Worm (Caenorhabditis elegans) whole organism, L1 larva: Measurements from ENCODE around the gene F43C11.8.
A peak's percentile ranks its signal among the peaks of the same experiment; 100 is the strongest.

Source experiments
- C34B4.2 ChIP-seq: sonication (generic microtip); optimal IDR thresholded peaks from 2 replicates; lab custom pipeline; 2017; ENCODE audit warnings: mild to moderate bottlenecking, missing genetic modification characterization, missing compliant biosample characterization
- aly-2 ChIP-seq: fragments of 150-350 bp; optimal IDR thresholded peaks from 2 replicates; lab custom pipeline; 2014; ENCODE audit warnings: missing biosample characterization, missing genetic modification characterization
- ceh-63 ChIP-seq: fragments of 200-800 bp; sonication (Bioruptor generic); optimal IDR thresholded peaks from 2 replicates; lab custom pipeline; 2018; ENCODE audit warnings: mild to moderate bottlenecking, missing genetic modification characterization, missing compliant biosample characterization
- ceh-8 ChIP-seq: fragments of 200-800 bp; sonication (Bioruptor generic); optimal IDR thresholded peaks from 2 replicates; lab custom pipeline; 2018; ENCODE audit warnings: mild to moderate bottlenecking, missing genetic modification characterization, moderate library complexity, missing compliant biosample characterization
- ceh-82 ChIP-seq, 3 experiments: fragments of 150-350 bp in 1 of 3; sonication (generic microtip) in 2 of 3; optimal IDR thresholded peaks; 2 replicates each; lab custom pipeline; 2014 to 2017; ENCODE audit warnings: missing biosample characterization in 3 of 3, missing genetic modification characterization in 3 of 3
- ceh-88 ChIP-seq: fragments of 200-800 bp; sonication (Bioruptor generic); IDR thresholded peaks from 2 replicates; pipeline ENCODE4 v1.3.6; 2022; ENCODE audit warnings: missing genetic modification characterization, missing compliant biosample characterization
- efl-1 ChIP-seq, 4 experiments: fragments of 150-350 bp; optimal IDR thresholded peaks in 3 of 4; peaks in 1 of 4; 1 replicate in 1 of 4; 2 replicates in 3 of 4; lab custom pipeline; 2014; ENCODE audit warnings: missing biosample characterization in 2 of 4, missing genetic modification characterization in 2 of 4, missing genetic modification reagents in 2 of 4
- efl-3 ChIP-seq: fragments of 200-800 bp; sonication (Bioruptor generic); optimal IDR thresholded peaks from 2 replicates; lab custom pipeline; 2018; ENCODE audit warnings: mild to moderate bottlenecking, missing genetic modification characterization, missing compliant biosample characterization
- egl-13 ChIP-seq: sonication (generic microtip); optimal IDR thresholded peaks from 2 replicates; lab custom pipeline; 2016; ENCODE audit warnings: missing genotype, missing genetic modification reagents, missing genetic modification characterization, missing compliant biosample characterization
- egl-27 ChIP-seq, 2 experiments: fragments of 150-350 bp in 1 of 2; sonication (generic microtip); optimal IDR thresholded peaks; 3 replicates each; lab custom pipeline; 2017 to 2018; ENCODE audit warnings: missing biosample characterization in 2 of 2, missing genetic modification characterization in 2 of 2, missing genetic modification reagents in 2 of 2
- elt-2 ChIP-seq: sonication (generic microtip); optimal IDR thresholded peaks from 2 replicates; lab custom pipeline; 2016; ENCODE audit warnings: missing genetic modification characterization, mild to moderate bottlenecking, inconsistent platforms, missing compliant biosample characterization, missing genetic modification reagents
- elt-3 ChIP-seq, 6 experiments: fragments of 150-350 bp in 1 of 6; sonication (generic microtip); optimal IDR thresholded peaks; 2 replicates each; lab custom pipeline; 2017 to 2018; ENCODE audit warnings: missing biosample characterization in 6 of 6, missing genetic modification characterization in 6 of 6, inconsistent platforms in 1 of 6
- hlh-17 ChIP-seq: fragments of 200-800 bp; sonication (Bioruptor generic); optimal IDR thresholded peaks from 2 replicates; lab custom pipeline; 2018; ENCODE audit warnings: missing genetic modification characterization, mild to moderate bottlenecking, missing compliant biosample characterization, moderate library complexity, borderline replicate concordance
- hlh-4 ChIP-seq: sonication (generic microtip); optimal IDR thresholded peaks from 2 replicates; lab custom pipeline; 2016; ENCODE audit warnings: mild to moderate bottlenecking, missing genetic modification characterization, missing compliant biosample characterization
- hpl-2 ChIP-seq: fragments of 150-350 bp; optimal IDR thresholded peaks from 2 replicates; lab custom pipeline; 2014; ENCODE audit warnings: missing biosample characterization, missing genetic modification reagents, missing genetic modification characterization
- isw-1 ChIP-seq: fragments of 200-800 bp; sonication (Bioruptor generic); IDR thresholded peaks from 2 replicates; pipeline ENCODE4 v1.3.6; 2022; ENCODE audit warnings: missing genetic modification characterization, missing compliant biosample characterization
- jun-1 ChIP-seq: fragments of 150-350 bp; optimal IDR thresholded peaks from 2 replicates; lab custom pipeline; 2014; ENCODE audit warnings: missing biosample characterization, missing genetic modification reagents, missing genetic modification characterization
- lin-14 ChIP-seq: fragments of 200-800 bp; sonication (Bioruptor generic); optimal IDR thresholded peaks from 2 replicates; lab custom pipeline; 2018; ENCODE audit warnings: mild to moderate bottlenecking, missing genetic modification characterization, moderate library complexity, missing compliant biosample characterization
- lin-15B ChIP-seq: fragments of 150-350 bp; sonication (generic microtip); optimal IDR thresholded peaks from 3 replicates; lab custom pipeline; 2014; ENCODE audit warnings: missing biosample characterization, missing genetic modification characterization
- lin-35 ChIP-seq, 2 experiments: fragments of 150-350 bp; optimal IDR thresholded peaks; 2 replicates each; lab custom pipeline; 2014; ENCODE audit warnings: missing biosample characterization in 2 of 2, missing genetic modification characterization in 2 of 2, missing genetic modification reagents in 2 of 2
- lin-39 ChIP-seq: fragments of 150-350 bp; optimal IDR thresholded peaks from 2 replicates; lab custom pipeline; 2014; ENCODE audit warnings: missing biosample characterization, missing genetic modification reagents, missing genetic modification characterization
- lsy-2 ChIP-seq, 2 experiments: fragments of 150-350 bp; optimal IDR thresholded peaks; 2 replicates each; lab custom pipeline; 2014; ENCODE audit warnings: missing biosample characterization in 2 of 2, missing genetic modification characterization in 2 of 2
- mdl-1 ChIP-seq, 2 experiments: fragments of 150-350 bp; optimal IDR thresholded peaks; 2 replicates each; lab custom pipeline; 2014 to 2017; ENCODE audit warnings: missing biosample characterization in 2 of 2, missing genetic modification characterization in 2 of 2, inconsistent platforms in 1 of 2
- nhr-11 ChIP-seq: fragments of 150-350 bp; optimal IDR thresholded peaks from 2 replicates; lab custom pipeline; 2014; ENCODE audit warnings: missing biosample characterization, missing genetic modification characterization
- nhr-19 ChIP-seq: fragments of 200-800 bp; sonication (Bioruptor generic); conservative IDR thresholded peaks from 2 replicates; pipeline ENCODE4 v1.3.6; 2022; ENCODE audit warnings: missing genetic modification characterization, missing compliant biosample characterization
- nhr-20 ChIP-seq: sonication (generic microtip); optimal IDR thresholded peaks from 2 replicates; lab custom pipeline; 2016; ENCODE audit warnings: mild to moderate bottlenecking, missing genetic modification characterization, missing compliant biosample characterization
- nhr-237 ChIP-seq: fragments of 150-350 bp; optimal IDR thresholded peaks from 2 replicates; lab custom pipeline; 2014; ENCODE audit warnings: missing biosample characterization, missing genetic modification characterization
- nhr-28 ChIP-seq: fragments of 150-350 bp; optimal IDR thresholded peaks from 2 replicates; lab custom pipeline; 2014; ENCODE audit warnings: missing biosample characterization, missing genetic modification characterization
- nhr-71 ChIP-seq: sonication (generic microtip); optimal IDR thresholded peaks from 2 replicates; lab custom pipeline; 2016; ENCODE audit warnings: mild to moderate bottlenecking, missing genetic modification characterization, moderate library complexity, missing compliant biosample characterization
- nhr-77 ChIP-seq: fragments of 150-350 bp; optimal IDR thresholded peaks from 2 replicates; lab custom pipeline; 2014; ENCODE audit warnings: missing biosample characterization, missing genetic modification characterization
- nhr-84 ChIP-seq: sonication (generic microtip); optimal IDR thresholded peaks from 2 replicates; lab custom pipeline; 2017; ENCODE audit warnings: missing biosample characterization, missing genetic modification characterization
- nhr-85 ChIP-seq: sonication (generic microtip); peaks from one replicate; lab custom pipeline; 2016; ENCODE audit warnings: missing genetic modification characterization, inconsistent platforms, missing compliant biosample characterization
- nhr-90 ChIP-seq: sonication (generic microtip); optimal IDR thresholded peaks from 2 replicates; lab custom pipeline; 2016; ENCODE audit warnings: mild to moderate bottlenecking, missing genetic modification characterization, missing compliant biosample characterization; ENCODE audit not compliant: poor library complexity
- pax-3 ChIP-seq: fragments of 200-800 bp; sonication (Bioruptor generic); optimal IDR thresholded peaks from 2 replicates; lab custom pipeline; 2018; ENCODE audit warnings: mild to moderate bottlenecking, missing genetic modification characterization, moderate library complexity, missing compliant biosample characterization
- pqm-1 ChIP-seq: sonication (generic microtip); optimal IDR thresholded peaks from 3 replicates; lab custom pipeline; 2017; ENCODE audit warnings: missing biosample characterization, missing genetic modification characterization
- tbx-2 ChIP-seq: sonication (generic microtip); optimal IDR thresholded peaks from 2 replicates; lab custom pipeline; 2016; ENCODE audit warnings: missing genetic modification characterization, missing compliant biosample characterization
- tlp-1 ChIP-seq: fragments of 150-350 bp; optimal IDR thresholded peaks from 2 replicates; lab custom pipeline; 2014; ENCODE audit warnings: missing biosample characterization, missing genetic modification characterization
- unc-130 ChIP-seq: fragments of 150-350 bp; optimal IDR thresholded peaks from 2 replicates; lab custom pipeline; 2017; ENCODE audit warnings: missing biosample characterization, missing genetic modification characterization, inconsistent platforms
- xbp-1 ChIP-seq: sonication (generic microtip); optimal IDR thresholded peaks from 2 replicates; lab custom pipeline; 2016; ENCODE audit warnings: missing genetic modification characterization, missing compliant biosample characterization
- zag-1 ChIP-seq: fragments of 150-350 bp; optimal IDR thresholded peaks from 2 replicates; lab custom pipeline; 2014; ENCODE audit warnings: missing biosample characterization, missing genetic modification characterization
- zip-4 ChIP-seq: fragments of 200-800 bp; sonication (Bioruptor generic); optimal IDR thresholded peaks from 2 replicates; lab custom pipeline; 2018; ENCODE audit warnings: mild to moderate bottlenecking, missing genetic modification characterization, moderate library complexity, missing compliant biosample characterization

The F43C11.8 gene

ce11 chrII:2378465-2379009 lies 46.2 kb downstream of the F43C11.8 start:
- no peak for TF ChIP-seq efl-3 (GFP tag; lab: Kevin White, UChicago)
- TF ChIP-seq ceh-63 = no peak
- peak; percentile 19 for TF ChIP-seq tbx-2 (tag; lab: Kevin White, UChicago)
- TF ChIP-seq nhr-90 = peak; percentile 59
- peak in 1 of 2 experiments; percentile 69 for TF ChIP-seq egl-27 (tag; optimal IDR thresholded peaks at IDR 0.05; lab: Kevin White, UChicago)
- no peak for TF ChIP-seq nhr-77
- TF ChIP-seq tlp-1 (tag; lab: Kevin White, UChicago) = peak; percentile 60
- TF ChIP-seq hlh-17 (GFP tag; lab: Kevin White, UChicago) = no peak
- no peak for TF ChIP-seq isw-1
- TF ChIP-seq efl-1 (optimal IDR thresholded peaks at IDR 0.05; lab: Kevin White, UChicago) = no peak
- peak in 1 of 2 experiments; percentile 80 for TF ChIP-seq efl-1 (GFP tag; optimal IDR thresholded peaks at IDR 0.05 in 1 of 2; lab: Kevin White, UChicago)
- no peak for TF ChIP-seq nhr-84 (tag; lab: Kevin White, UChicago)
- TF ChIP-seq unc-130 (tag; lab: Kevin White, UChicago) = no peak
- TF ChIP-seq egl-13 (tag; lab: Kevin White, UChicago) = peak; percentile 94
- TF ChIP-seq nhr-28 = no peak
- peak; percentile 96 for TF ChIP-seq pqm-1 (tag; lab: Kevin White, UChicago)
- peak in 1 of 2 experiments; percentile 8 for TF ChIP-seq mdl-1 (tag; optimal IDR thresholded peaks at IDR 0.05; lab: Kevin White, UChicago)
- TF ChIP-seq lin-15B (tag; lab: Kevin White, UChicago) = no peak
- TF ChIP-seq elt-3 (tag; optimal IDR thresholded peaks at IDR 0.05; lab: Kevin White, UChicago) = no peak
- TF ChIP-seq lin-14 (GFP tag; lab: Kevin White, UChicago) = peak; percentile 33
- TF ChIP-seq nhr-11 (tag; lab: Kevin White, UChicago) = no peak
- peak in 1 of 2 experiments; percentile 60 for TF ChIP-seq lin-35 (GFP tag; optimal IDR thresholded peaks at IDR 0.05; lab: Kevin White, UChicago)
- peak; percentile 90 for TF ChIP-seq pax-3
- no peak for TF ChIP-seq zag-1
- TF ChIP-seq nhr-19 (GFP tag; lab: Robert Waterston, UW) = peak; percentile 19; the same call in 1 of the 2 replicates
- no peak for TF ChIP-seq ceh-88 (GFP tag; lab: Robert Waterston, UW)
- TF ChIP-seq lsy-2 (tag; optimal IDR thresholded peaks at IDR 0.05; lab: Kevin White, UChicago) = peak; percentile 46 to 85
- no peak for TF ChIP-seq zip-4 (GFP tag; lab: Kevin White, UChicago)
- peak; percentile 92 for TF ChIP-seq jun-1 (tag; lab: Kevin White, UChicago)
- TF ChIP-seq ceh-8 (GFP tag; lab: Kevin White, UChicago) = no peak
- peak; percentile 100 for TF ChIP-seq elt-2
- TF ChIP-seq ceh-82 (tag; optimal IDR thresholded peaks at IDR 0.05; lab: Kevin White, UChicago) = no peak
- TF ChIP-seq nhr-85 (tag; lab: Kevin White, UChicago) = no peak
- no peak for TF ChIP-seq lin-39 (tag; lab: Kevin White, UChicago)
- TF ChIP-seq nhr-20 = peak; percentile 58
- TF ChIP-seq hlh-4 (tag; lab: Kevin White, UChicago) = no peak
- TF ChIP-seq hpl-2 = peak; percentile 34
- peak; percentile 65 for TF ChIP-seq nhr-71 (tag; lab: Kevin White, UChicago)

DNA sequence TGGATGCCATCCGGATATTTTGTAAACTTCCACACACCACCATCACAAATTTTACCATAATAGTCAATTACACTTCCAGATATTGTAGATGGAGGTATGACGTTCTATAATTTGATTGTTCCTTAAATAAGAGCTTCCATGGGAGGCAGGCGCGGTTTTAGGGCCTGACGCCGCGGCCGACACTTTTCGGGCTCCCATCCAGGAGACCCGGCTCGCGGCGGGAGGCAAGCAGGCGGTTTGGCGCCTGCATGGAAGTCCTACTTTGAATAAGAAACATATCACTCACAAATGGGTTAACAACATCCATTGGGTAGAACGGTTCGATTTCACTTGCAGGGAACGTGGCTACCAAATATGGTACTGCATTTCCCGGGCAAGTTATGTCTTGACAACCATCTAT lies 47.4 kb downstream of the F43C11.8 start:
- no peak for TF ChIP-seq C34B4.2
- TF ChIP-seq aly-2 (tag; lab: Kevin White, UChicago) = no peak
- no peak for TF ChIP-seq xbp-1
- no peak for TF ChIP-seq pax-3
- TF ChIP-seq nhr-20 = no peak
- TF ChIP-seq nhr-11 (tag; lab: Kevin White, UChicago) = no peak
- no peak for TF ChIP-seq jun-1 (tag; lab: Kevin White, UChicago)
- no peak for TF ChIP-seq nhr-237
- TF ChIP-seq, all 84 proteins: peak for 0
